Worm (Caenorhabditis elegans) whole organism, L4/young adult: ENCODE data around the gene Y42G9A.1.

Experiments
- dao-5 ChIP-seq: sonication (generic microtip); optimal IDR thresholded peaks from 2 replicates; lab custom pipeline; 2016; ENCODE audit warnings: missing genotype, missing genetic modification characterization, moderate library complexity, missing compliant biosample characterization
- him-1 ChIP-seq: sonication (generic microtip); optimal IDR thresholded peaks from 2 replicates; lab custom pipeline; 2016; ENCODE audit warnings: missing genotype, missing genetic modification reagents, missing genetic modification characterization, missing compliant biosample characterization

- TF ChIP-seq him-1 (tag; lab: Kevin White, UChicago) (no peak), dao-5 (tag; lab: Kevin White, UChicago) (no peak)
Observed at ce11 chrIII:6105897-6106296, 43.9 kb upstream of the Y42G9A.1 start.
